Worm (Caenorhabditis elegans) whole organism, midembryonic: ENCODE results near the gene dhs-13.

Experiments
- T22C8.4 ChIP-seq: fragments of 200-800 bp; sonication (Bioruptor generic); IDR thresholded peaks from 2 replicates; pipeline ENCODE4 v1.3.6; 2022; ENCODE audit warnings: missing genetic modification characterization, missing compliant biosample characterization
- flt-1 ChIP-seq: fragments of 200-800 bp; sonication (Bioruptor generic); IDR thresholded peaks from 2 replicates; pipeline ENCODE4 v1.3.6; 2022; ENCODE audit warnings: missing genetic modification characterization, missing compliant biosample characterization
- klf-2 ChIP-seq: fragments of 200-800 bp; sonication (Bioruptor generic); conservative IDR thresholded peaks from 2 replicates; pipeline ENCODE4 v1.3.6; 2022; ENCODE audit warnings: missing genetic modification reagents, missing genetic modification characterization, missing compliant biosample characterization
- med-1 ChIP-seq: sonication (generic microtip); optimal IDR thresholded peaks from 2 replicates; lab custom pipeline; 2017; ENCODE audit warnings: missing genetic modification characterization, mild to moderate bottlenecking, missing compliant biosample characterization, antibody characterized with exemption, missing genetic modification reagents; ENCODE audit not compliant: insufficient read depth
- tab-1 ChIP-seq: fragments of 200-800 bp; sonication (Bioruptor generic); IDR thresholded peaks from 2 replicates; pipeline ENCODE4 v1.3.6; 2022; ENCODE audit warnings: missing genetic modification characterization, missing compliant biosample characterization
- ztf-23 ChIP-seq: fragments of 200-800 bp; sonication (Bioruptor generic); IDR thresholded peaks from 2 replicates; pipeline ENCODE4 v1.3.6; 2022; ENCODE audit warnings: missing genetic modification reagents, missing genetic modification characterization, missing compliant biosample characterization
- ztf-29 ChIP-seq: fragments of 200-800 bp; sonication (Bioruptor generic); IDR thresholded peaks from 2 replicates; pipeline ENCODE4 v1.3.6; 2022; ENCODE audit warnings: missing genetic modification reagents, missing genetic modification characterization, missing compliant biosample characterization

DNA sequence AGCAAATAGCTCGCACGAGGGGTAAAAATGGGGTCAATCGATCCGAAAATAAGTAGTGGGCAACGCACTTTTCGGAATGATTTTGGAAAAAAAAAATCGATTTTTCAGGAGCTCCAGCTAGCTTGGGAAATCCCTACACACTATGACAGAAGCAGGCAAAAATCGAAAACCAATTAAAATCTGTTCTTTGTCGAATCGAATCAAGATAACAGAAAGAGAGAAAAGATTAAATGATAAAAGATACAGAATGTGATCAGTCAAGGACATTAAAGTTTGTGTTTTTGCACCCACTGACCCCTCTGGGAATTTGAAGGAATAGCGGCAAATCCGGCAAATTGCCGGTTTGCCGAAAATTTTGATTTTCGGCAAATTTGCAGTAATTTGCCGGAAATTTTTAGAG is 4.1 kb downstream of the dhs-13 start:
- TF ChIP-seq tab-1, result no peak
- no peak for TF ChIP-seq med-1 (GFP tag; lab: Kevin White, UChicago)
- TF ChIP-seq T22C8.4, result no peak
- no peak for TF ChIP-seq flt-1
- no peak for TF ChIP-seq ztf-23
- no peak for TF ChIP-seq ztf-29 (GFP tag; lab: Robert Waterston, UW)
- no peak for TF ChIP-seq klf-2 (GFP tag; lab: Robert Waterston, UW)
